Fruit fly (Drosophila melanogaster): ENCODE measurements around the gene CG33642.

Gene CG33642

DNA sequence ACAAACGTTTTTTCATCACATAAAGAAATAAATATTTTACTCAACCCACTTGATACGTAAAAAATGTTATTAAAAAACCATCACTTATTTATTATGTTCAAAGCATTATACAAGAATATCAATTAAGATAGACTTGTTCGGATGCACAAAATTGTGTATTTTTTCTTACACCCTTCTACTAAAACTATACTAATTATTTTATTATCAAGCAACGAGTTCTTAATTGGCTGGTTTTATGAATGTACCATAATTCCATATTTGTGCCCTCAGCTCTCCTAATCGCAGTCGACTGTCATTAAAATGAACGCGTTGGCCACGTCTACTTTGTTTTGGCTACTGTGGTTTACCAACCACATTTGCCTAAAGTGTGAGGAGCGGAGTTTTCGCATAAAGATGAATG is at the start of gene CG33642:
Gene CG33642 (plus strand): TSS at position 301 of the 400 bp plus-strand sequence.
- TF ChIP-seq CG5204 (GFP tag; optimal IDR thresholded peaks at IDR 0.05) (no peak), CG7101 (tag; optimal IDR thresholded peaks at IDR 0.05) (no peak)

DNA sequence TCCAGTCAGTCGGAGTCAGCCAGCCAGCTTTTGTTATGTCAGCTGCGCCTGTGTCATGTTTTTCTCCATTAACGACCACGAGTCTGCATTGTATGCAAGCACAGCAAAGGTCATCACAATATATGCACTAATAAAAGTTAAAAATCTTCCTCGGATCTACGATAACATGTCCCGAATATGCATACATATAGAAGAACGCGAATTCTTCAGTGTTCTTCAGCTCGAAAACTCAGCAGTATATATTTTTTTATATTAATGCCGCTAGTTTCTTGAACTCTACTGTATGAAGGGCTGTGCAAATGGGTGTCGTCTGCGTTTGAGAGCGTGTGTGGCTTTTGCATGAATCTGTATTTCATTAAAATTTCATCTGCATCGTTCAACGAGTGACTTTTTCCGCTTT is 47.5 kb upstream of the CG33642 start:
- TF ChIP-seq CG14711 (tag; optimal IDR thresholded peaks at IDR 0.05) (no peak), CG33017 (tag; optimal IDR thresholded peaks at IDR 0.05) (no peak), CG11617 (GFP tag; optimal IDR thresholded peaks at IDR 0.05) (no peak), Crg-1 (GFP tag; optimal IDR thresholded peaks at IDR 0.05) (no peak), toe (GFP tag; optimal IDR thresholded peaks at IDR 0.05) (no peak), CG5204 (GFP tag; optimal IDR thresholded peaks at IDR 0.05) (no peak)

DNA sequence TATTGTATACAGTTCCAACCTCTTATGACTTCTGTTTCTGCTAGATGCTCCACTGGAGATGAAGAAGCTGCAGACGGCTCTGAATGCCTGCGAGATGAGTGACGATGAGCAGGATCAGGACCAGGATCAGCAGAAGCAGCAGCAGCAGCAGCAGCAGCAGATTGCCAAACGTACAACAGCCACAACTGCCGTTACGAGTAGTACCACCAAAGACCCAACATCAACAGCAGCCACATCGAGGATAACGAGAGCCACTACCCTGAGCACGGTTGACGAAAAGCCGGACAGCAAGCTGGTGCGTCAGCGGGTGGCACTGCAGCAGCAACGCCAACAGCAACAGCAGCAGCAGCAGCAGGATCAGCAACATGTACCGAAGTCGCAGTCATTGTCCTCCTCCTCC is 31.9 kb upstream of the CG33642 start:
- no peak for TF ChIP-seq cnc (optimal IDR thresholded peaks at IDR 0.05)
- no peak for TF ChIP-seq CG33017 (tag; optimal IDR thresholded peaks at IDR 0.05)
- TF ChIP-seq Crg-1 (GFP tag; optimal IDR thresholded peaks at IDR 0.05), result no peak
- TF ChIP-seq Mnt (GFP tag; optimal IDR thresholded peaks at IDR 0.05), result no peak
- TF ChIP-seq CG12768 (GFP tag; optimal IDR thresholded peaks at IDR 0.05), result no peak
- TF ChIP-seq bab1 (GFP tag; optimal IDR thresholded peaks at IDR 0.05), result no peak
- TF ChIP-seq Hr96 (GFP tag; optimal IDR thresholded peaks at IDR 0.05), result no peak
- no peak for TF ChIP-seq CG14711 (tag; optimal IDR thresholded peaks at IDR 0.05)
- TF ChIP-seq CG11617 (GFP tag; optimal IDR thresholded peaks at IDR 0.05), result no peak
- TF ChIP-seq cic (GFP tag; optimal IDR thresholded peaks at IDR 0.05), result no peak
- no peak for TF ChIP-seq CG7045 (GFP tag; optimal IDR thresholded peaks at IDR 0.05)
- no peak for TF ChIP-seq Clk (GFP tag; optimal IDR thresholded peaks at IDR 0.05)

DNA sequence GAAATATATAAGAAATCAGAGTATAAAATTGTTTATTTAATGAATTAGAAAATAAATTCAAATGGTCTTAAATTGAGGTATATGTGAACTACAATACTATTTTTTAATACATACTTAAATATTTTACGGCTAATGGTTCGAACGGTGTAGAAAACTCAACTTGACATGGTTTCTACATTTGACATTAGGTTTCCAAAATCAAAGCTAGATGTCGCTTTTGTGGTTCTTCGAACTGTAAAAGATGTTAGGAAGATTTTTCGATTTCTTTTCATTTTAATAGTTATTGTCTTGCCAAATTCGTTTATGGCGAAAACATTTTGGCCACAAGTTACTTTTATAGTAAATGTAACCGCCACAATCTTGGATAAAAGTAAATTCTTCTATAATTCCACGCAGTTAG is 29.4 kb upstream of the CG33642 start:
- TF ChIP-seq ovo (GFP tag; optimal IDR thresholded peaks at IDR 0.05) (no peak), tj (GFP tag; optimal IDR thresholded peaks at IDR 0.05) (no peak)

- TF ChIP-seq bab1 (GFP tag; optimal IDR thresholded peaks at IDR 0.05) (peak; percentile 3), cnc (optimal IDR thresholded peaks at IDR 0.05) (no peak), CG7101 (tag; optimal IDR thresholded peaks at IDR 0.05) (no peak), Crg-1 (GFP tag; optimal IDR thresholded peaks at IDR 0.05) (no peak), tj (GFP tag; optimal IDR thresholded peaks at IDR 0.05) (peak; percentile 82)
Observed at dm6 chr2L:13509533-13510240, 20.1 kb upstream of the CG33642 start.

- TF ChIP-seq tj (GFP tag; optimal IDR thresholded peaks at IDR 0.05), result peak; percentile 96
- no peak for TF ChIP-seq CG11617 (GFP tag; optimal IDR thresholded peaks at IDR 0.05)
- no peak for TF ChIP-seq CG7101 (tag; optimal IDR thresholded peaks at IDR 0.05)
- TF ChIP-seq cic (GFP tag; optimal IDR thresholded peaks at IDR 0.05), result peak; percentile 41
- TF ChIP-seq bab1 (GFP tag; optimal IDR thresholded peaks at IDR 0.05), result peak; percentile 46
- peak; percentile 12 for TF ChIP-seq CG12768 (GFP tag; optimal IDR thresholded peaks at IDR 0.05)
- TF ChIP-seq Mnt (GFP tag; optimal IDR thresholded peaks at IDR 0.05), result peak; percentile 15
- TF ChIP-seq toe (GFP tag; optimal IDR thresholded peaks at IDR 0.05), result no peak
- TF ChIP-seq kay (GFP tag; ENCODE audit: borderline replicate concordance), result peak; percentile 86
- no peak for TF ChIP-seq Crg-1 (GFP tag; optimal IDR thresholded peaks at IDR 0.05)
Observed at dm6 chr2L:13510870-13511867, 18.6 kb upstream of the CG33642 start.

dm6 chr2L:13512182-13513032 is 17.4 kb upstream of the CG33642 start:
- TF ChIP-seq cnc (optimal IDR thresholded peaks at IDR 0.05) (no peak), CG33017 (tag; optimal IDR thresholded peaks at IDR 0.05) (peak; percentile 71), Mnt (GFP tag; optimal IDR thresholded peaks at IDR 0.05) (peak; percentile 4), CG14711 (tag; optimal IDR thresholded peaks at IDR 0.05) (peak; percentile 57), Clk (GFP tag; optimal IDR thresholded peaks at IDR 0.05) (no peak), CG7045 (GFP tag; optimal IDR thresholded peaks at IDR 0.05) (peak; percentile 23), CG12768 (GFP tag; optimal IDR thresholded peaks at IDR 0.05) (peak; percentile 10), CG11617 (GFP tag; optimal IDR thresholded peaks at IDR 0.05) (peak; percentile 41), tj (GFP tag; optimal IDR thresholded peaks at IDR 0.05) (no peak), Crg-1 (GFP tag; optimal IDR thresholded peaks at IDR 0.05) (no peak), Hr96 (GFP tag; optimal IDR thresholded peaks at IDR 0.05) (peak; percentile 59), toe (GFP tag; optimal IDR thresholded peaks at IDR 0.05) (no peak), pad (GFP tag; optimal IDR thresholded peaks at IDR 0.05) (peak; percentile 16), cic (GFP tag; optimal IDR thresholded peaks at IDR 0.05) (no peak), ovo (GFP tag; optimal IDR thresholded peaks at IDR 0.05) (peak; percentile 99), bab1 (GFP tag; optimal IDR thresholded peaks at IDR 0.05) (peak; percentile 43), CG5204 (GFP tag; optimal IDR thresholded peaks at IDR 0.05) (peak; percentile 22), CG7101 (tag; optimal IDR thresholded peaks at IDR 0.05) (peak; percentile 62), CG1620 (GFP tag; optimal IDR thresholded peaks at IDR 0.05) (no peak), kay (GFP tag; ENCODE audit: borderline replicate concordance) (peak; percentile 94)

Measured in whole organism, adult.